Fruit fly (Drosophila melanogaster): ENCODE measurements around the gene CG43841.
A peak's percentile ranks its signal among the peaks of the same experiment; 100 is the strongest.

The CG43841 gene

dm6 chrX:18405567-18406059 is 33.9 kb upstream of the CG43841 start (continued):
- peak; percentile 78 for TF ChIP-seq Sox100B (GFP tag; optimal IDR thresholded peaks at IDR 0.05)
- TF ChIP-seq CG17385 (GFP tag; optimal IDR thresholded peaks at IDR 0.05): peak; percentile 59
- TF ChIP-seq stc (GFP tag; IDR thresholded peaks at IDR 0.05): peak; percentile 30; the same call in 1 of the 2 replicates
- peak; percentile 52 for TF ChIP-seq CG14710 (tag; optimal IDR thresholded peaks at IDR 0.05)
- TF ChIP-seq kay (GFP tag; optimal IDR thresholded peaks at IDR 0.05): peak; percentile 22
- 0 out of 2 replicates have a peak, but pooled peaks have one; percentile 32 for TF ChIP-seq CG4404 (GFP tag; IDR thresholded peaks at IDR 0.05)
- peak; percentile 14 for TF ChIP-seq Lhr (GFP tag; optimal IDR thresholded peaks at IDR 0.05)
- no peak for TF ChIP-seq MBD-R2 (GFP tag; IDR thresholded peaks at IDR 0.05)
- peak; percentile 51 for TF ChIP-seq CG30431 (GFP tag; optimal IDR thresholded peaks at IDR 0.05)
- peak; percentile 40 for TF ChIP-seq ab (GFP tag; optimal IDR thresholded peaks at IDR 0.05)
- TF ChIP-seq Hsf (GFP tag; optimal IDR thresholded peaks at IDR 0.05): peak; percentile 70
- no peak for TF ChIP-seq CG10565 (GFP tag; optimal IDR thresholded peaks at IDR 0.05)
- TF ChIP-seq Fer1 (GFP tag; optimal IDR thresholded peaks at IDR 0.05): peak; percentile 37
- peak; percentile 14 for TF ChIP-seq Deaf1 (tag; optimal IDR thresholded peaks at IDR 0.05)
- 0 out of 2 replicates have a peak, but pooled peaks have one; percentile 20 for TF ChIP-seq Oaz (GFP tag; IDR thresholded peaks at IDR 0.05)
- TF ChIP-seq bsh (GFP tag; optimal IDR thresholded peaks at IDR 0.05): peak in 1 of 2 experiments; percentile 81
- TF ChIP-seq Meics (GFP tag; optimal IDR thresholded peaks at IDR 0.05): peak; percentile 57
- TF ChIP-seq CG12155 (GFP tag; optimal IDR thresholded peaks at IDR 0.05): peak; percentile 52
- peak; percentile 17 for TF ChIP-seq CG10274 (GFP tag; optimal IDR thresholded peaks at IDR 0.05)
- TF ChIP-seq CG5180 (GFP tag; optimal IDR thresholded peaks at IDR 0.05): peak; percentile 25
- no peak for TF ChIP-seq Sin3A (optimal IDR thresholded peaks at IDR 0.05)
- TF ChIP-seq CG1647 (GFP tag; optimal IDR thresholded peaks at IDR 0.05): peak; percentile 25
- TF ChIP-seq trem (tag; optimal IDR thresholded peaks at IDR 0.05): peak; percentile 42
- no peak for TF ChIP-seq CG8359 (GFP tag; optimal IDR thresholded peaks at IDR 0.05; ENCODE audit: borderline replicate concordance)
- peak; percentile 9 for TF ChIP-seq CG13123 (GFP tag; optimal IDR thresholded peaks at IDR 0.05)
- no peak for TF ChIP-seq pan (optimal IDR thresholded peaks at IDR 0.05)
- peak in 1 of 2 experiments; percentile 46 for TF ChIP-seq pan (GFP tag; optimal IDR thresholded peaks at IDR 0.05 in 1 of 2, IDR thresholded peaks at IDR 0.05 in 1 of 2)
- no peak for TF ChIP-seq pb (GFP tag; optimal IDR thresholded peaks at IDR 0.05)
- no peak for TF ChIP-seq hkb (optimal IDR thresholded peaks at IDR 0.05)
- peak; percentile 24; the same call in 1 of the 2 replicates for TF ChIP-seq hkb (GFP tag; IDR thresholded peaks at IDR 0.05)
- peak; percentile 64 for TF ChIP-seq CG12659 (GFP tag; optimal IDR thresholded peaks at IDR 0.05)
- TF ChIP-seq CG6765 (GFP tag; optimal IDR thresholded peaks at IDR 0.05): peak; percentile 26
- TF ChIP-seq CG17359 (tag; optimal IDR thresholded peaks at IDR 0.05): peak; percentile 73
- peak; percentile 3 for TF ChIP-seq CG16863 (GFP tag; optimal IDR thresholded peaks at IDR 0.05)
- no peak for TF ChIP-seq CG2116 (GFP tag; optimal IDR thresholded peaks at IDR 0.05)
- TF ChIP-seq CG6654 (GFP tag; optimal IDR thresholded peaks at IDR 0.05): peak; percentile 45
- TF ChIP-seq CG14050 (GFP tag; IDR thresholded peaks at IDR 0.05): peak; percentile 9; the same call in 1 of the 3 replicates
- peak; percentile 60 for TF ChIP-seq row (GFP tag; IDR thresholded peaks at IDR 0.05)
- 0 out of 2 replicates have a peak, but pooled peaks have one; percentile 23 for TF ChIP-seq Ada2b (GFP tag; IDR thresholded peaks at IDR 0.05)
- TF ChIP-seq Blimp-1 (GFP tag; optimal IDR thresholded peaks at IDR 0.05): peak; percentile 60
- TF ChIP-seq z (GFP tag; IDR thresholded peaks at IDR 0.05): no peak
- TF ChIP-seq CG12391 (tag; optimal IDR thresholded peaks at IDR 0.05): peak; percentile 82
- TF ChIP-seq dysf (GFP tag; IDR thresholded peaks at IDR 0.05): peak; percentile 64; the same call in 2 of the 3 replicates
- TF ChIP-seq Atf3 (GFP tag; optimal IDR thresholded peaks at IDR 0.05): peak; percentile 20
- TF ChIP-seq ssp (GFP tag; IDR thresholded peaks at IDR 0.05): peak; percentile 16; the same call in 1 of the 2 replicates
- TF ChIP-seq Trl (optimal IDR thresholded peaks at IDR 0.05): no peak
- peak; percentile 20 for TF ChIP-seq Trl (GFP tag; optimal IDR thresholded peaks at IDR 0.05)
- peak; percentile 27 for TF ChIP-seq CG2875 (GFP tag; optimal IDR thresholded peaks at IDR 0.05)
- TF ChIP-seq zen2 (GFP tag; IDR thresholded peaks at IDR 0.05; ENCODE audit: partially characterized antibody): no peak
- no peak for TF ChIP-seq luna (GFP tag; optimal IDR thresholded peaks at IDR 0.05)
- TF ChIP-seq H2.0 (GFP tag; IDR thresholded peaks at IDR 0.05): peak; percentile 32

Data from whole organism, embryonic.